Fruit fly (Drosophila melanogaster) whole organism, embryonic: ENCODE measurements around the gene CG17344.
A peak's percentile ranks its signal among the peaks of the same experiment; 100 is the strongest.

Source experiments
- Adf1 ChIP-seq: fragments of 200-800 bp; sonication (Bioruptor generic); IDR thresholded peaks from 2 replicates; pipeline ENCODE4 v1.3.6; 2022; ENCODE audit warnings: missing biosample characterization, missing genetic modification characterization
- CG11504 ChIP-seq: fragments of 200-800 bp; sonication (Bioruptor generic); optimal IDR thresholded peaks from 3 replicates; lab custom pipeline; 2019; ENCODE audit warnings: missing biosample characterization, mild to moderate bottlenecking, missing genetic modification characterization, moderate library complexity
- CG15269 ChIP-seq: fragments of 200-800 bp; sonication (Bioruptor generic); optimal IDR thresholded peaks from 2 replicates; lab custom pipeline; 2018; ENCODE audit warnings: missing biosample characterization, mild to moderate bottlenecking, missing genetic modification characterization, moderate library complexity
- CG18764 ChIP-seq: fragments of 200-800 bp; sonication (Bioruptor generic); optimal IDR thresholded peaks from 3 replicates; lab custom pipeline; 2016; ENCODE audit warnings: missing biosample characterization, missing genetic modification characterization
- CG30020 ChIP-seq: fragments of 200-800 bp; optimal IDR thresholded peaks from 2 replicates; lab custom pipeline; 2019; ENCODE audit warnings: missing biosample characterization, mild to moderate bottlenecking, missing genetic modification characterization, moderate library complexity
- CG34422 ChIP-seq: fragments of 200-800 bp; sonication (Bioruptor generic); IDR thresholded peaks from 3 replicates; pipeline ENCODE4 v1.3.6; 2022; ENCODE audit warnings: missing biosample characterization, missing genetic modification characterization
- CG6175 ChIP-seq: fragments of 200-800 bp; sonication (Bioruptor generic); IDR thresholded peaks from 3 replicates; pipeline ENCODE4 v1.3.6; 2022; ENCODE audit warnings: missing biosample characterization, missing genetic modification characterization
- CG7357 ChIP-seq: fragments of 200-800 bp; sonication (Bioruptor generic); IDR thresholded peaks from 3 replicates; pipeline ENCODE4 v1.3.6; 2022; ENCODE audit warnings: missing biosample characterization, missing genetic modification characterization
- CG8089 ChIP-seq: fragments of 200-800 bp; sonication (Bioruptor generic); optimal IDR thresholded peaks from 3 replicates; lab custom pipeline; 2016; ENCODE audit warnings: missing biosample characterization, missing genetic modification characterization
- CG8359 ChIP-seq: fragments of 200-800 bp; sonication (Bioruptor generic); optimal IDR thresholded peaks from 2 replicates; lab custom pipeline; 2017; ENCODE audit warnings: missing biosample characterization, mild to moderate bottlenecking, missing genetic modification characterization, borderline replicate concordance
- Dfd ChIP-seq, 2 experiments: fragments of >200 bp; optimal IDR thresholded peaks; 2 replicates each; lab custom pipeline; 2017; ENCODE audit warnings: missing biosample characterization in 2 of 2, missing genetic modification characterization in 2 of 2
- Dip2 ChIP-seq: fragments of 200-800 bp; sonication (Bioruptor generic); IDR thresholded peaks from 2 replicates; pipeline ENCODE4 v1.3.6; 2022; ENCODE audit warnings: missing biosample characterization, missing genetic modification characterization
- Dll ChIP-seq: fragments of 200-800 bp; sonication (Bioruptor generic); IDR thresholded peaks from 4 replicates; pipeline ENCODE4 v1.3.6; 2022; ENCODE audit warnings: missing biosample characterization, missing genetic modification characterization; ENCODE audit not compliant: partially characterized antibody
- HLH3B ChIP-seq: fragments of 200-800 bp; sonication (Bioruptor generic); IDR thresholded peaks from 2 replicates; pipeline ENCODE4 v1.3.6; 2022; ENCODE audit warnings: missing biosample characterization, missing genetic modification characterization
- HmgZ ChIP-seq: fragments of 200-800 bp; sonication (Bioruptor generic); optimal IDR thresholded peaks from 2 replicates; lab custom pipeline; 2018; ENCODE audit warnings: missing biosample characterization, mild to moderate bottlenecking, missing genetic modification characterization
- Hmr ChIP-seq: fragments of 200-800 bp; sonication (Bioruptor generic); optimal IDR thresholded peaks from 3 replicates; lab custom pipeline; 2017; ENCODE audit warnings: mild to moderate bottlenecking, missing biosample characterization, missing genetic modification reagents, missing genetic modification characterization
- Lim3 ChIP-seq: fragments of 200-800 bp; sonication (Bioruptor generic); IDR thresholded peaks from 2 replicates; pipeline ENCODE4 v1.3.6; 2022; ENCODE audit warnings: missing biosample characterization, missing genetic modification characterization
- Mad ChIP-seq: fragments of 200-800 bp; sonication (Bioruptor generic); optimal IDR thresholded peaks from 2 replicates; lab custom pipeline; 2016; ENCODE audit warnings: missing biosample characterization, missing genetic modification characterization
- Mes4 ChIP-seq: fragments of 200-800 bp; sonication (Bioruptor generic); optimal IDR thresholded peaks from 2 replicates; lab custom pipeline; 2016; ENCODE audit warnings: missing biosample characterization, missing genetic modification characterization
- Poxn ChIP-seq: fragments of 200-800 bp; sonication (Bioruptor generic); IDR thresholded peaks from 2 replicates; pipeline ENCODE4 v1.3.6; 2022; ENCODE audit warnings: missing biosample characterization, missing genetic modification characterization
- Rfx ChIP-seq: fragments of 200-800 bp; sonication (Bioruptor generic); IDR thresholded peaks from 2 replicates; pipeline ENCODE4 v1.3.6; 2022; ENCODE audit warnings: missing biosample characterization, missing genetic modification characterization
- Trl ChIP-seq, 3 experiments: fragments of >200 bp in 2 of 3; fragments of 200-800 bp in 1 of 3; sonication (Bioruptor generic) in 1 of 3; optimal IDR thresholded peaks; 2 replicates in 1 of 3; 3 replicates in 2 of 3; lab custom pipeline; 2016 to 2017; ENCODE audit warnings: missing biosample characterization in 1 of 3, missing genetic modification characterization in 1 of 3
- Xrp1 ChIP-seq: fragments of 200-800 bp; sonication (Bioruptor generic); IDR thresholded peaks from 2 replicates; pipeline ENCODE4 v1.3.6; 2022; ENCODE audit warnings: missing biosample characterization, missing genetic modification characterization
- ab ChIP-seq: fragments of 200-800 bp; sonication (Bioruptor generic); optimal IDR thresholded peaks from 2 replicates; lab custom pipeline; 2016; ENCODE audit warnings: missing biosample characterization, missing genetic modification characterization
- bab2 ChIP-seq: fragments of 200-800 bp; sonication (Bioruptor generic); optimal IDR thresholded peaks from 2 replicates; lab custom pipeline; 2016; ENCODE audit warnings: missing biosample characterization, missing genetic modification characterization
- chn ChIP-seq: fragments of 200-800 bp; sonication (Bioruptor generic); optimal IDR thresholded peaks from 2 replicates; lab custom pipeline; 2016; ENCODE audit warnings: missing biosample characterization, missing genetic modification characterization
- crol ChIP-seq: fragments of 200-800 bp; sonication (Bioruptor generic); IDR thresholded peaks from 2 replicates; pipeline ENCODE4 v1.3.6; 2022; ENCODE audit warnings: missing biosample characterization, missing genetic modification characterization
- dimm ChIP-seq: fragments of 200-800 bp; sonication (Bioruptor generic); IDR thresholded peaks from 2 replicates; pipeline ENCODE4 v1.3.6; 2022; ENCODE audit warnings: missing biosample characterization, missing genetic modification characterization
- ems ChIP-seq: fragments of 200-800 bp; sonication (Bioruptor generic); optimal IDR thresholded peaks from 3 replicates; lab custom pipeline; 2016; ENCODE audit warnings: missing biosample characterization, missing genetic modification characterization
- fu2 ChIP-seq: fragments of 200-800 bp; sonication (Bioruptor generic); optimal IDR thresholded peaks from 2 replicates; lab custom pipeline; 2016; ENCODE audit warnings: missing biosample characterization, missing genetic modification characterization
- gsb-n ChIP-seq: fragments of 200-800 bp; sonication (Bioruptor generic); optimal IDR thresholded peaks from 3 replicates; lab custom pipeline; 2018; ENCODE audit warnings: missing biosample characterization, mild to moderate bottlenecking, missing genetic modification characterization
- kah ChIP-seq: fragments of 200-800 bp; sonication (Bioruptor generic); optimal IDR thresholded peaks from 2 replicates; lab custom pipeline; 2018; ENCODE audit warnings: missing biosample characterization, mild to moderate bottlenecking, missing genetic modification characterization
- kay ChIP-seq: fragments of 200-800 bp; sonication (Bioruptor generic); optimal IDR thresholded peaks from 2 replicates; lab custom pipeline; 2016; ENCODE audit warnings: missing biosample characterization, missing genetic modification characterization
- mam ChIP-seq: fragments of 200-800 bp; sonication (Bioruptor generic); optimal IDR thresholded peaks from 3 replicates; lab custom pipeline; 2016; ENCODE audit warnings: missing biosample characterization, missing genetic modification characterization
- nerfin-1 ChIP-seq: fragments of 200-800 bp; sonication (Bioruptor generic); optimal IDR thresholded peaks from 3 replicates; lab custom pipeline; 2019; ENCODE audit warnings: missing biosample characterization, mild to moderate bottlenecking, missing genetic modification characterization, moderate library complexity
- onecut ChIP-seq: fragments of 200-800 bp; sonication (Bioruptor generic); IDR thresholded peaks from 2 replicates; pipeline ENCODE4 v1.3.6; 2022; ENCODE audit warnings: missing biosample characterization, missing genetic modification characterization
- psq ChIP-seq: fragments of 200-800 bp; sonication (Bioruptor generic); optimal IDR thresholded peaks from 2 replicates; lab custom pipeline; 2017; ENCODE audit warnings: missing biosample characterization, missing genetic modification characterization
- scrt ChIP-seq: fragments of 200-800 bp; sonication (Bioruptor generic); optimal IDR thresholded peaks from 2 replicates; lab custom pipeline; 2018; ENCODE audit warnings: missing biosample characterization, mild to moderate bottlenecking, missing genetic modification characterization, moderate library complexity
- tap ChIP-seq: fragments of 200-800 bp; optimal IDR thresholded peaks from 3 replicates; lab custom pipeline; 2019; ENCODE audit warnings: missing biosample characterization, mild to moderate bottlenecking, missing genetic modification characterization, moderate library complexity
- toy ChIP-seq: fragments of 200-800 bp; sonication (Bioruptor generic); IDR thresholded peaks from 2 replicates; pipeline ENCODE4 v1.3.6; 2022; ENCODE audit warnings: missing biosample characterization, missing genetic modification characterization
- twi ChIP-seq: fragments of 200-800 bp; optimal IDR thresholded peaks from 2 replicates; lab custom pipeline; 2019; ENCODE audit warnings: missing biosample characterization, mild to moderate bottlenecking, missing genetic modification characterization, moderate library complexity
- vvl ChIP-seq: fragments of 200-800 bp; sonication (Bioruptor generic); IDR thresholded peaks from 2 replicates; pipeline ENCODE4 v1.3.6; 2022; ENCODE audit warnings: missing biosample characterization, missing genetic modification characterization

CG17344 gene

dm6 chr2L:19064706-19065105, 37.1 kb upstream of the CG17344 start, which contains the start of gene CG17343 (continued):
- TF ChIP-seq psq (no peak), Dfd (GFP tag; optimal IDR thresholded peaks at IDR 0.05; lab: Kevin White, UChicago) (no peak), Trl (optimal IDR thresholded peaks at IDR 0.05; lab: Kevin White, UChicago) (no peak), Trl (GFP tag; optimal IDR thresholded peaks at IDR 0.05; lab: Kevin White, UChicago) (no peak), bab2 (no peak), Poxn (no peak), Dip2 (GFP tag; lab: Robert Waterston, UW) (no peak), CG6175 (no peak), Rfx (GFP tag; lab: Robert Waterston, UW) (no peak), CG30020 (tag; lab: Kevin White, UChicago) (peak; percentile 5), Mad (no peak), vvl (no peak)
- TF ChIP-seq, all 482 proteins: peak for 59

- TF ChIP-seq ab (GFP tag; lab: Kevin White, UChicago), result no peak
- no peak for TF ChIP-seq CG7357
- no peak for TF ChIP-seq CG8089 (GFP tag; lab: Kevin White, UChicago)
- no peak for TF ChIP-seq onecut (GFP tag; lab: Robert Waterston, UW)
- no peak for TF ChIP-seq CG8359 (GFP tag; lab: Kevin White, UChicago)
- TF ChIP-seq dimm (GFP tag; lab: Robert Waterston, UW), result no peak
- no peak for TF ChIP-seq Dfd (GFP tag; optimal IDR thresholded peaks at IDR 0.05; lab: Kevin White, UChicago)
- TF ChIP-seq twi, result no peak
- TF ChIP-seq nerfin-1, result no peak
- no peak for TF ChIP-seq CG18764
- no peak for TF ChIP-seq CG34422 (GFP tag; lab: Robert Waterston, UW)
- 0 out of 2 replicates have a peak, but pooled peaks have one; percentile 7 for TF ChIP-seq HLH3B
- no peak for TF ChIP-seq crol (GFP tag; lab: Robert Waterston, UW)
- TF ChIP-seq scrt (GFP tag; lab: Kevin White, UChicago), result no peak
- no peak for TF ChIP-seq kah (GFP tag; lab: Kevin White, UChicago)
- no peak for TF ChIP-seq toy
- no peak for TF ChIP-seq tap (tag; lab: Kevin White, UChicago)
- no peak for TF ChIP-seq CG15269 (tag; lab: Kevin White, UChicago)
- no peak for TF ChIP-seq Mes4 (GFP tag; lab: Kevin White, UChicago)
- no peak for TF ChIP-seq mam (GFP tag; lab: Kevin White, UChicago)
- 0 out of 4 replicates have a peak, but pooled peaks have one; percentile 39 for TF ChIP-seq Dll
- peak; percentile 94 for TF ChIP-seq CG11504
- no peak for TF ChIP-seq fu2 (GFP tag; lab: Kevin White, UChicago)
- no peak for TF ChIP-seq kay
- no peak for TF ChIP-seq Hmr (GFP tag; lab: Kevin White, UChicago)
- no peak for TF ChIP-seq Xrp1 (GFP tag; lab: Robert Waterston, UW)
- no peak for TF ChIP-seq gsb-n
- TF ChIP-seq ems (GFP tag; lab: Kevin White, UChicago), result no peak
- no peak for TF ChIP-seq Adf1
- peak; percentile 36; the same call in 1 of the 2 replicates for TF ChIP-seq Lim3
- no peak for TF ChIP-seq chn (GFP tag; lab: Kevin White, UChicago)
- no peak for TF ChIP-seq HmgZ (tag; lab: Kevin White, UChicago)
Observed at dm6 chr2L:19068393-19068792, 33.5 kb upstream of the CG17344 start.
